Fruit fly (Drosophila melanogaster) whole organism, embryonic: ENCODE data around the gene CG8326.

Experiments used
- Abd-B ChIP-seq: fragments of 200-800 bp; sonication (Bioruptor generic); optimal IDR thresholded peaks from 2 replicates; lab custom pipeline; 2018; ENCODE audit warnings: missing biosample characterization, mild to moderate bottlenecking, missing genetic modification characterization, moderate library complexity
- Atf-2 ChIP-seq: fragments of 200-800 bp; sonication (Bioruptor generic); optimal IDR thresholded peaks from 2 replicates; lab custom pipeline; 2016; ENCODE audit warnings: missing biosample characterization, missing genetic modification characterization
- CG11085 ChIP-seq: fragments of 200-800 bp; sonication (Bioruptor generic); IDR thresholded peaks from 2 replicates; pipeline ENCODE4 v1.3.6; 2022; ENCODE audit warnings: missing biosample characterization, missing genetic modification characterization
- CG12071 ChIP-seq: fragments of 200-800 bp; sonication (Bioruptor generic); optimal IDR thresholded peaks from 3 replicates; lab custom pipeline; 2018; ENCODE audit warnings: missing biosample characterization, mild to moderate bottlenecking, missing genetic modification characterization
- CG12299 ChIP-seq: fragments of 200-800 bp; sonication (Bioruptor generic); optimal IDR thresholded peaks from 2 replicates; lab custom pipeline; 2018; ENCODE audit warnings: missing biosample characterization, mild to moderate bottlenecking, missing genetic modification characterization
- CG12391 ChIP-seq: fragments of 200-800 bp; sonication (Bioruptor generic); optimal IDR thresholded peaks from 3 replicates; lab custom pipeline; 2018; ENCODE audit warnings: missing biosample characterization, mild to moderate bottlenecking, missing genetic modification characterization, moderate library complexity
- CG13287 ChIP-seq: fragments of 200-800 bp; sonication (Bioruptor generic); IDR thresholded peaks from 2 replicates; pipeline ENCODE4 v1.3.6; 2022; ENCODE audit warnings: missing biosample characterization, missing genetic modification characterization; ENCODE audit not compliant: partially characterized antibody
- CG15269 ChIP-seq: fragments of 200-800 bp; sonication (Bioruptor generic); optimal IDR thresholded peaks from 2 replicates; lab custom pipeline; 2018; ENCODE audit warnings: missing biosample characterization, mild to moderate bottlenecking, missing genetic modification characterization, moderate library complexity
- CG1647 ChIP-seq: fragments of 200-800 bp; sonication (Bioruptor generic); optimal IDR thresholded peaks from 3 replicates; lab custom pipeline; 2016; ENCODE audit warnings: missing biosample characterization, missing genetic modification characterization
- CG16863 ChIP-seq: fragments of 200-800 bp; sonication (Bioruptor generic); optimal IDR thresholded peaks from 3 replicates; lab custom pipeline; 2016; ENCODE audit warnings: missing biosample characterization, missing genetic modification characterization
- CG18011 ChIP-seq: fragments of 200-800 bp; sonication (Bioruptor generic); optimal IDR thresholded peaks from 2 replicates; lab custom pipeline; 2017; ENCODE audit warnings: missing biosample characterization, missing genetic modification characterization, mild to moderate bottlenecking, moderate library complexity, missing genotype
- CG3163 ChIP-seq: fragments of 200-800 bp; sonication (Bioruptor generic); optimal IDR thresholded peaks from 3 replicates; lab custom pipeline; 2016; ENCODE audit warnings: missing biosample characterization, missing genetic modification characterization
- CG3281 ChIP-seq: fragments of 200-800 bp; sonication (Bioruptor generic); optimal IDR thresholded peaks from 3 replicates; lab custom pipeline; 2017; ENCODE audit warnings: missing biosample characterization, mild to moderate bottlenecking, missing genetic modification characterization
- CG34224 ChIP-seq: fragments of 200-800 bp; sonication (Bioruptor generic); IDR thresholded peaks from 3 replicates; pipeline ENCODE4 v1.3.6; 2022; ENCODE audit warnings: missing biosample characterization, missing genetic modification characterization; ENCODE audit not compliant: partially characterized antibody
- CG3726 ChIP-seq: fragments of 200-800 bp; sonication (Bioruptor generic); IDR thresholded peaks from 3 replicates; pipeline ENCODE4, ENCODE4 v1.3.6; 2022; ENCODE audit warnings: missing biosample characterization, missing genetic modification characterization
- CG43689 ChIP-seq: fragments of 200-800 bp; sonication (Bioruptor generic); IDR thresholded peaks from 2 replicates; pipeline ENCODE4 v1.3.6; 2022; ENCODE audit warnings: missing biosample characterization, missing genetic modification characterization
- CG4617 ChIP-seq: fragments of 200-800 bp; sonication (Bioruptor generic); optimal IDR thresholded peaks from 3 replicates; lab custom pipeline; 2016; ENCODE audit warnings: missing biosample characterization, missing genetic modification characterization, borderline replicate concordance
- CG6689 ChIP-seq: fragments of 200-800 bp; sonication (Bioruptor generic); IDR thresholded peaks from 2 replicates; pipeline ENCODE4 v1.3.6; 2022; ENCODE audit warnings: missing biosample characterization, missing genetic modification characterization
- CG7357 ChIP-seq: fragments of 200-800 bp; sonication (Bioruptor generic); IDR thresholded peaks from 3 replicates; pipeline ENCODE4 v1.3.6; 2022; ENCODE audit warnings: missing biosample characterization, missing genetic modification characterization
- CG7839 ChIP-seq: fragments of 200-800 bp; sonication (Bioruptor generic); optimal IDR thresholded peaks from 3 replicates; lab custom pipeline; 2018; ENCODE audit warnings: missing biosample characterization, mild to moderate bottlenecking, missing genetic modification characterization, moderate library complexity
- CG8281 ChIP-seq: fragments of 200-800 bp; sonication (Bioruptor generic); optimal IDR thresholded peaks from 2 replicates; lab custom pipeline; 2018; ENCODE audit warnings: missing biosample characterization, mild to moderate bottlenecking, missing genetic modification characterization, moderate library complexity
- CG8924 ChIP-seq: fragments of 200-800 bp; optimal IDR thresholded peaks from 3 replicates; lab custom pipeline; 2019; ENCODE audit warnings: missing biosample characterization, mild to moderate bottlenecking, missing genetic modification characterization, moderate library complexity
- Ets97D ChIP-seq: fragments of 200-800 bp; sonication (Bioruptor generic); optimal IDR thresholded peaks from 3 replicates; lab custom pipeline; 2016; ENCODE audit warnings: missing biosample characterization, missing genetic modification characterization
- HHEX ChIP-seq: fragments of 200-800 bp; sonication (Bioruptor generic); optimal IDR thresholded peaks from 3 replicates; lab custom pipeline; 2017; ENCODE audit warnings: missing biosample characterization, mild to moderate bottlenecking, missing genetic modification characterization, missing genetic modification reagents
- HLHmδ ChIP-seq: fragments of 200-800 bp; sonication (Bioruptor generic); optimal IDR thresholded peaks from 2 replicates; lab custom pipeline; 2018; ENCODE audit warnings: missing biosample characterization, mild to moderate bottlenecking, missing genetic modification characterization, moderate library complexity
- Lim3 ChIP-seq: fragments of 200-800 bp; sonication (Bioruptor generic); IDR thresholded peaks from 2 replicates; pipeline ENCODE4 v1.3.6; 2022; ENCODE audit warnings: missing biosample characterization, missing genetic modification characterization
- MBD-R2 ChIP-seq: fragments of 200-800 bp; sonication (Bioruptor generic); IDR thresholded peaks from 2 replicates; pipeline ENCODE4 v1.3.6; 2022; ENCODE audit warnings: missing biosample characterization, missing genetic modification characterization
- Max ChIP-seq: fragments of 200-800 bp; sonication (Bioruptor generic); optimal IDR thresholded peaks from 2 replicates; lab custom pipeline; 2016; ENCODE audit warnings: missing biosample characterization, mild to moderate bottlenecking, missing genetic modification characterization
- NC2β ChIP-seq: fragments of 200-800 bp; sonication (Bioruptor generic); optimal IDR thresholded peaks from 2 replicates; lab custom pipeline; 2016; ENCODE audit warnings: missing biosample characterization, missing genetic modification characterization
- Neu2 ChIP-seq: fragments of 200-800 bp; sonication (Bioruptor generic); optimal IDR thresholded peaks from 3 replicates; lab custom pipeline; 2016; ENCODE audit warnings: missing biosample characterization, missing genetic modification characterization, borderline replicate concordance
- Rfx ChIP-seq: fragments of 200-800 bp; sonication (Bioruptor generic); IDR thresholded peaks from 2 replicates; pipeline ENCODE4 v1.3.6; 2022; ENCODE audit warnings: missing biosample characterization, missing genetic modification characterization
- Sin3A ChIP-seq: fragments of >200 bp; optimal IDR thresholded peaks from 2 replicates; lab custom pipeline; 2018
- Sry-β ChIP-seq: fragments of 200-800 bp; sonication (Bioruptor generic); optimal IDR thresholded peaks from 2 replicates; lab custom pipeline; 2018; ENCODE audit warnings: missing biosample characterization, mild to moderate bottlenecking, missing genetic modification characterization, moderate library complexity
- Tbp ChIP-seq: fragments of >200 bp; optimal IDR thresholded peaks from 2 replicates; lab custom pipeline; 2018; ENCODE audit warnings: missing biosample characterization, missing genetic modification characterization
- ab ChIP-seq: fragments of 200-800 bp; sonication (Bioruptor generic); optimal IDR thresholded peaks from 2 replicates; lab custom pipeline; 2016; ENCODE audit warnings: missing biosample characterization, missing genetic modification characterization
- aop ChIP-seq: fragments of 200-800 bp; sonication (Bioruptor generic); IDR thresholded peaks from 2 replicates; pipeline ENCODE4 v1.3.6; 2022; ENCODE audit warnings: missing biosample characterization, missing genetic modification characterization
- ase ChIP-seq: fragments of 200-800 bp; sonication (Bioruptor generic); IDR thresholded peaks from 3 replicates; pipeline ENCODE4 v1.3.6; 2022; ENCODE audit warnings: missing biosample characterization, missing genetic modification characterization
- ash1 ChIP-seq: fragments of 200-800 bp; sonication (Bioruptor generic); optimal IDR thresholded peaks from 2 replicates; lab custom pipeline; 2018; ENCODE audit warnings: missing biosample characterization, mild to moderate bottlenecking, missing genetic modification characterization
- bcd ChIP-seq: fragments of 200-800 bp; sonication (Bioruptor generic); optimal IDR thresholded peaks from 2 replicates; lab custom pipeline; 2017; ENCODE audit warnings: missing biosample characterization, mild to moderate bottlenecking, missing genetic modification characterization
- cad ChIP-seq: fragments of >200 bp; optimal IDR thresholded peaks from 2 replicates; lab custom pipeline; 2017; ENCODE audit warnings: missing biosample characterization, missing genetic modification characterization
- chm ChIP-seq: fragments of 200-800 bp; sonication (Bioruptor generic); IDR thresholded peaks from 2 replicates; pipeline ENCODE4 v1.3.6; 2022; ENCODE audit warnings: missing biosample characterization, missing genetic modification characterization
- crol ChIP-seq: fragments of 200-800 bp; sonication (Bioruptor generic); IDR thresholded peaks from 2 replicates; pipeline ENCODE4 v1.3.6; 2022; ENCODE audit warnings: missing biosample characterization, missing genetic modification characterization
- dati ChIP-seq: fragments of 200-800 bp; sonication (Bioruptor generic); IDR thresholded peaks from 2 replicates; pipeline ENCODE4 v1.3.6; 2022; ENCODE audit warnings: missing biosample characterization, missing genetic modification characterization
- dimm ChIP-seq: fragments of 200-800 bp; sonication (Bioruptor generic); IDR thresholded peaks from 2 replicates; pipeline ENCODE4 v1.3.6; 2022; ENCODE audit warnings: missing biosample characterization, missing genetic modification characterization
- fu2 ChIP-seq: fragments of 200-800 bp; sonication (Bioruptor generic); optimal IDR thresholded peaks from 2 replicates; lab custom pipeline; 2016; ENCODE audit warnings: missing biosample characterization, missing genetic modification characterization
- gcm ChIP-seq: fragments of 200-800 bp; sonication (Bioruptor generic); optimal IDR thresholded peaks from 2 replicates; lab custom pipeline; 2019; ENCODE audit warnings: missing biosample characterization, mild to moderate bottlenecking, missing genetic modification characterization, moderate library complexity
- maf-S ChIP-seq: fragments of 200-800 bp; sonication (Bioruptor generic); optimal IDR thresholded peaks from 2 replicates; lab custom pipeline; 2016; ENCODE audit warnings: missing biosample characterization, missing genetic modification characterization
- pfk ChIP-seq: fragments of 200-800 bp; sonication (Bioruptor generic); optimal IDR thresholded peaks from 2 replicates; lab custom pipeline; 2018; ENCODE audit warnings: missing biosample characterization, mild to moderate bottlenecking, missing genetic modification characterization, moderate library complexity
- phol ChIP-seq: fragments of 200-800 bp; sonication (Bioruptor generic); optimal IDR thresholded peaks from 3 replicates; lab custom pipeline; 2018; ENCODE audit warnings: missing biosample characterization, mild to moderate bottlenecking, missing genetic modification characterization, moderate library complexity
- tll ChIP-seq, 2 experiments: fragments of 200-800 bp in 1 of 2; fragments of >200 bp in 1 of 2; sonication (Bioruptor generic) in 1 of 2; optimal IDR thresholded peaks; 2 replicates each; lab custom pipeline; 2017 to 2019; ENCODE audit warnings: missing biosample characterization in 2 of 2, missing genetic modification characterization in 2 of 2, mild to moderate bottlenecking in 1 of 2, moderate library complexity in 1 of 2
- wdn ChIP-seq: fragments of 200-800 bp; sonication (Bioruptor generic); IDR thresholded peaks from 2 replicates; pipeline ENCODE4 v1.3.6; 2022; ENCODE audit warnings: missing biosample characterization, missing genetic modification characterization

The CG8326 gene

dm6 chrX:17581606-17582281 is 47.5 kb downstream of the CG8326 start (continued):
- TF ChIP-seq CG18011 (GFP tag; lab: Kevin White, UChicago) (no peak), CG34224 (GFP tag; lab: Robert Waterston, UW) (no peak), tll (GFP tag; optimal IDR thresholded peaks at IDR 0.05; lab: Kevin White, UChicago) (no peak), ash1 (GFP tag; lab: Kevin White, UChicago) (no peak), ab (GFP tag; lab: Kevin White, UChicago) (no peak), bcd (peak; percentile 20), CG13287 (GFP tag; lab: Robert Waterston, UW) (no peak), ase (GFP tag; lab: Robert Waterston, UW) (no peak), fu2 (no peak), Max (GFP tag; lab: Kevin White, UChicago) (peak; percentile 24), CG12391 (tag; lab: Kevin White, UChicago) (peak; percentile 41), Ets97D (GFP tag; lab: Kevin White, UChicago) (no peak), CG15269 (tag; lab: Kevin White, UChicago) (no peak), CG8281 (tag; lab: Kevin White, UChicago) (no peak), Sry-β (GFP tag; lab: Kevin White, UChicago) (no peak), NC2β (GFP tag; lab: Kevin White, UChicago) (no peak), Sin3A (lab: Kevin White, UChicago) (no peak), CG43689 (GFP tag; lab: Robert Waterston, UW) (no peak), crol (peak; percentile 38; the same call in 1 of the 2 replicates), CG8924 (peak; percentile 46), Atf-2 (GFP tag; lab: Kevin White, UChicago) (no peak), Neu2 (no peak), HHEX (GFP tag; lab: Kevin White, UChicago) (no peak), maf-S (GFP tag; lab: Kevin White, UChicago) (no peak), chm (GFP tag; lab: Robert Waterston, UW) (no peak), CG12299 (tag; lab: Kevin White, UChicago) (no peak), CG12071 (no peak), HLHmδ (GFP tag; lab: Kevin White, UChicago) (no peak), CG3281 (GFP tag; lab: Kevin White, UChicago) (no peak), aop (GFP tag; lab: Robert Waterston, UW) (no peak), MBD-R2 (no peak), CG6689 (GFP tag; lab: Robert Waterston, UW) (0 out of 2 replicates have a peak, but pooled peaks have one; percentile 8), CG7357 (GFP tag; lab: Robert Waterston, UW) (no peak), CG3163 (GFP tag; lab: Kevin White, UChicago) (no peak), cad (peak; percentile 16), CG4617 (GFP tag; lab: Kevin White, UChicago) (no peak), CG1647 (GFP tag; lab: Kevin White, UChicago) (no peak), dati (no peak), gcm (GFP tag; lab: Kevin White, UChicago) (no peak), Lim3 (GFP tag; lab: Robert Waterston, UW) (no peak), phol (tag; lab: Kevin White, UChicago) (peak; percentile 38), dimm (GFP tag; lab: Robert Waterston, UW) (no peak), Tbp (GFP tag; lab: Kevin White, UChicago) (no peak), Abd-B (GFP tag; lab: Kevin White, UChicago) (peak; percentile 26), CG3726 (no peak), CG11085 (no peak), Rfx (GFP tag; lab: Robert Waterston, UW) (no peak), CG7839 (tag; lab: Kevin White, UChicago) (peak; percentile 45), pfk (GFP tag; lab: Kevin White, UChicago) (no peak), wdn (GFP tag; lab: Robert Waterston, UW) (no peak), CG16863 (no peak)
